Worm (Caenorhabditis elegans): ENCODE data around the gene ulp-1.
"Not testable (repeated sequence)": the region's sequence is repeated elsewhere in the genome, so short reads cannot be mapped to it uniquely, and the experiment has no call there.

ulp-1 gene

ce11 chrIII:5211137-5211648, 41.6 kb upstream of the ulp-1 start:
- TF ChIP-seq sma-9 (GFP tag; optimal IDR thresholded peaks at IDR 0.05) (peak; percentile 52), lin-13 (GFP tag; optimal IDR thresholded peaks at IDR 0.05) (peak; percentile 25), unc-55 (GFP tag; optimal IDR thresholded peaks at IDR 0.05) (peak; percentile 10), lsy-2 (tag; optimal IDR thresholded peaks at IDR 0.05) (peak in 1 of 2 experiments; percentile 58), fos-1 (tag; optimal IDR thresholded peaks at IDR 0.05) (peak; percentile 63), F13H6.1 (tag; optimal IDR thresholded peaks at IDR 0.05) (peak; percentile 58), crh-2 (tag; optimal IDR thresholded peaks at IDR 0.05) (peak; percentile 18), nhr-129 (tag; optimal IDR thresholded peaks at IDR 0.05) (peak; percentile 37), egl-27 (tag; optimal IDR thresholded peaks at IDR 0.05) (peak; percentile 7), gmeb-1 (tag; optimal IDR thresholded peaks at IDR 0.05) (peak; percentile 21), nhr-21 (tag; optimal IDR thresholded peaks at IDR 0.05) (peak; percentile 65)
- not testable (repeated sequence) for TF ChIP-seq sma-9 (tag; optimal IDR thresholded peaks at IDR 0.05)

- no peak for TF ChIP-seq lsy-2 (tag; optimal IDR thresholded peaks at IDR 0.05)
- no peak for TF ChIP-seq sem-4 (tag; optimal IDR thresholded peaks at IDR 0.05)
- TF ChIP-seq sma-9 (GFP tag; optimal IDR thresholded peaks at IDR 0.05), result no peak
- no peak for TF ChIP-seq sma-9 (tag; optimal IDR thresholded peaks at IDR 0.05)
- TF ChIP-seq dmd-4 (tag; optimal IDR thresholded peaks at IDR 0.05), result no peak
- no peak for TF ChIP-seq unc-55 (GFP tag; optimal IDR thresholded peaks at IDR 0.05)
Measured at ce11 chrIII:5210269-5210668, 40.7 kb upstream of the ulp-1 start.

- TF ChIP-seq mdl-1 (tag; optimal IDR thresholded peaks at IDR 0.05) (no peak), lsy-2 (tag; optimal IDR thresholded peaks at IDR 0.05) (peak in 1 of 2 experiments; percentile 8)
Measured at ce11 chrIII:5208992-5209391, 39.4 kb upstream of the ulp-1 start, which contains the start of gene syx-16. Gene syx-16 (minus strand): TSS chrIII:5209109.

- no peak for TF ChIP-seq aly-2 (tag; optimal IDR thresholded peaks at IDR 0.05)
- TF ChIP-seq ztf-1 (GFP tag; conservative IDR thresholded peaks at IDR 0.05), result no peak
- TF ChIP-seq mdl-1 (tag; optimal IDR thresholded peaks at IDR 0.05), result no peak
- TF ChIP-seq mbf-1 (tag; optimal IDR thresholded peaks at IDR 0.05), result no peak
- TF ChIP-seq peb-1 (tag; optimal IDR thresholded peaks at IDR 0.05), result no peak
- TF ChIP-seq Y55F3AM.14 (GFP tag; optimal IDR thresholded peaks at IDR 0.05), result no peak
Measured at ce11 chrIII:5206861-5207414, 37.3 kb upstream of the ulp-1 start, which contains the start of gene morc-1. Gene morc-1 (minus strand): TSS chrIII:5206911.

ce11 chrIII:5203310-5203709, 33.7 kb upstream of the ulp-1 start:
- no peak for TF ChIP-seq sma-3 (GFP tag; optimal IDR thresholded peaks at IDR 0.05)
- TF ChIP-seq elt-3 (tag; optimal IDR thresholded peaks at IDR 0.05), result no peak
- no peak for TF ChIP-seq ztf-1 (GFP tag; conservative IDR thresholded peaks at IDR 0.05)
- TF ChIP-seq dmd-4 (tag; optimal IDR thresholded peaks at IDR 0.05), result no peak
- TF ChIP-seq nhr-21 (tag; optimal IDR thresholded peaks at IDR 0.05), result no peak
- TF ChIP-seq sem-4 (tag; optimal IDR thresholded peaks at IDR 0.05), result no peak
- TF ChIP-seq nhr-77 (tag; optimal IDR thresholded peaks at IDR 0.05), result no peak
- no peak for TF ChIP-seq crh-2 (tag; optimal IDR thresholded peaks at IDR 0.05)
- TF ChIP-seq lin-39 (tag; optimal IDR thresholded peaks at IDR 0.05), result no peak
- TF ChIP-seq unc-39 (tag; optimal IDR thresholded peaks at IDR 0.05), result no peak
- no peak for TF ChIP-seq peb-1 (tag; optimal IDR thresholded peaks at IDR 0.05)
- TF ChIP-seq snpc-4 (tag; optimal IDR thresholded peaks at IDR 0.05), result no peak

- TF ChIP-seq ceh-82 (tag; optimal IDR thresholded peaks at IDR 0.05) (no peak), unc-62 (GFP tag; optimal IDR thresholded peaks at IDR 0.05) (no peak), nhr-10 (tag; optimal IDR thresholded peaks at IDR 0.05) (no peak), nhr-237 (tag; optimal IDR thresholded peaks at IDR 0.05) (no peak), unc-55 (GFP tag; optimal IDR thresholded peaks at IDR 0.05) (peak; percentile 45), nhr-129 (tag; optimal IDR thresholded peaks at IDR 0.05) (peak; percentile 80), peb-1 (tag; optimal IDR thresholded peaks at IDR 0.05) (no peak), crh-2 (tag; optimal IDR thresholded peaks at IDR 0.05) (peak; percentile 86), nhr-21 (tag; optimal IDR thresholded peaks at IDR 0.05) (peak; percentile 55), R02D3.7 (tag; optimal IDR thresholded peaks at IDR 0.05) (no peak), blmp-1 (tag; optimal IDR thresholded peaks at IDR 0.05; ENCODE audit: insufficient read depth) (peak; percentile 70), ztf-4 (tag; optimal IDR thresholded peaks at IDR 0.05) (peak; percentile 51), nhr-25 (tag; optimal IDR thresholded peaks at IDR 0.05) (peak; percentile 92), egl-27 (tag; optimal IDR thresholded peaks at IDR 0.05) (peak; percentile 51), mab-5 (tag; optimal IDR thresholded peaks at IDR 0.05) (no peak), nhr-6 (tag; optimal IDR thresholded peaks at IDR 0.05) (peak; percentile 71), lin-11 (tag; optimal IDR thresholded peaks at IDR 0.05) (no peak), lin-39 (tag; optimal IDR thresholded peaks at IDR 0.05) (no peak), C34F6.9 (tag; optimal IDR thresholded peaks at IDR 0.05) (peak; percentile 74), sem-4 (tag; optimal IDR thresholded peaks at IDR 0.05) (no peak), ztf-1 (GFP tag; conservative IDR thresholded peaks at IDR 0.05) (no peak), lin-13 (GFP tag; optimal IDR thresholded peaks at IDR 0.05) (peak; percentile 55), elt-1 (tag; optimal IDR thresholded peaks at IDR 0.05) (no peak), ama-1 (optimal IDR thresholded peaks at IDR 0.05) (no peak), skn-1 (tag; optimal IDR thresholded peaks at IDR 0.05) (no peak), sma-3 (GFP tag; optimal IDR thresholded peaks at IDR 0.05) (peak; percentile 63), lsy-2 (tag; optimal IDR thresholded peaks at IDR 0.05) (peak; percentile 7 to 51)
Measured at ce11 chrIII:5202641-5203040, 33.0 kb upstream of the ulp-1 start.

All from whole organism, L2 larva.